Fruit fly (Drosophila melanogaster) whole organism: ENCODE data around the gene T48.

Experiments used
- CG8478 ChIP-seq: fragments of >200 bp; optimal IDR thresholded peaks from 2 replicates; lab custom pipeline; 2018; ENCODE audit warnings: inconsistent platforms
- Dll ChIP-seq: fragments of >200 bp; optimal IDR thresholded peaks from 2 replicates; lab custom pipeline; 2017
- pan ChIP-seq: fragments of >200 bp; optimal IDR thresholded peaks from 2 replicates; lab custom pipeline; 2017
- psq ChIP-seq: fragments of >200 bp; optimal IDR thresholded peaks from 2 replicates; lab custom pipeline; 2017
- usp ChIP-seq: fragments of >200 bp; optimal IDR thresholded peaks from 2 replicates; lab custom pipeline; 2017; ENCODE audit warnings: missing biosample characterization, missing genetic modification characterization, mixed read lengths

- TF ChIP-seq CG8478 (lab: Kevin White, UChicago) (no peak), Dll (lab: Kevin White, UChicago) (no peak), psq (lab: Kevin White, UChicago) (no peak), usp (GFP tag; lab: Kevin White, UChicago) (no peak), pan (lab: Kevin White, UChicago) (no peak)
These were observed at the start of gene T48, which contains the start of gene ro for dm6 chr3R:26881121-26881895.
